Worm (Caenorhabditis elegans) whole organism, young adult: ENCODE data around the gene F47G9.4.

Experiments used
- F23B12.7 ChIP-seq: sonication (generic microtip); optimal IDR thresholded peaks from 2 replicates; lab custom pipeline; 2017; ENCODE audit warnings: missing genetic modification characterization, mild to moderate bottlenecking, missing compliant biosample characterization, antibody characterized with exemption, moderate library complexity; ENCODE audit not compliant: insufficient read depth
- let-526 ChIP-seq: fragments of 200-800 bp; sonication (Bioruptor generic); IDR thresholded peaks from 2 replicates; pipeline ENCODE4 v1.3.6; 2022; ENCODE audit warnings: missing genetic modification reagents, missing genetic modification characterization, missing compliant biosample characterization
- let-607 ChIP-seq, 2 experiments: fragments of 200-800 bp in 1 of 2; sonication (Bioruptor generic) in 1 of 2; sonication (generic microtip) in 1 of 2; optimal IDR thresholded peaks; 2 replicates each; lab custom pipeline; 2016 to 2018; ENCODE audit warnings: mild to moderate bottlenecking in 2 of 2, missing compliant biosample characterization in 2 of 2, missing genetic modification characterization in 2 of 2, moderate library complexity in 2 of 2, missing genotype in 1 of 2
- snpc-1.3 ChIP-seq: sonication (generic microtip); optimal IDR thresholded peaks from 2 replicates; lab custom pipeline; 2017; ENCODE audit warnings: missing genetic modification characterization, mild to moderate bottlenecking, missing compliant biosample characterization, antibody characterized with exemption, moderate library complexity, missing genotype, missing genetic modification reagents; ENCODE audit not compliant: insufficient read depth

DNA sequence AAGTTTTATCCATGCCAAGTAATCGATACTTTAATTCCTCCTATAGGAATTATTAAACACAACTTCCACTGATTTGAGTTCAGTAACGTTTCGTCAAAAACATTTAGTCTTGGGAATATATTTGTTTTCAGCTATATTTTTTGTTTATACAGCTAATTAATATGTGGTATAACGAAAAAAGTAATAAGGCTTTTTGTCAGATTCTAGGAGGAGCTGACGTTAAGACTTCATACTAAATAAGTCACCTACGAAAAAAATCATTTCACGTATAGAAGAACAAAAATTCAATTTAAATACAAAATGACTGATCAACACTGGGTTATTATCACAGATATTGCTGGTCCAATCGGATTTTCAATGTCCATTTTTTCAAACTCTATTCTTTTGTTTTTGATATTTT is 52.8 kb downstream of the F47G9.4 start, which contains the start of gene str-115:
- no peak for TF ChIP-seq let-526 (GFP tag; lab: Robert Waterston, UW)
- no peak for TF ChIP-seq let-607 (tag; optimal IDR thresholded peaks at IDR 0.05; lab: Kevin White, UChicago)
- no peak for TF ChIP-seq snpc-1.3 (tag; lab: Kevin White, UChicago)
- TF ChIP-seq F23B12.7: no peak
